Worm (Caenorhabditis elegans) whole organism, early embryonic: ENCODE data around the gene paqr-2.

ENCODE experiments used
- ama-1 ChIP-seq: fragments of 150-350 bp; optimal IDR thresholded peaks from 2 replicates; lab custom pipeline; 2014
- ceh-13 ChIP-seq: fragments of 200-800 bp; sonication (Bioruptor generic); optimal IDR thresholded peaks from 2 replicates; lab custom pipeline; 2018; ENCODE audit warnings: mild to moderate bottlenecking, missing genetic modification characterization, missing compliant biosample characterization
- tbx-11 ChIP-seq: fragments of 200-800 bp; sonication (Bioruptor generic); IDR thresholded peaks from 2 replicates; pipeline ENCODE4 v1.3.6; 2022; ENCODE audit warnings: missing genetic modification characterization, missing compliant biosample characterization

DNA sequence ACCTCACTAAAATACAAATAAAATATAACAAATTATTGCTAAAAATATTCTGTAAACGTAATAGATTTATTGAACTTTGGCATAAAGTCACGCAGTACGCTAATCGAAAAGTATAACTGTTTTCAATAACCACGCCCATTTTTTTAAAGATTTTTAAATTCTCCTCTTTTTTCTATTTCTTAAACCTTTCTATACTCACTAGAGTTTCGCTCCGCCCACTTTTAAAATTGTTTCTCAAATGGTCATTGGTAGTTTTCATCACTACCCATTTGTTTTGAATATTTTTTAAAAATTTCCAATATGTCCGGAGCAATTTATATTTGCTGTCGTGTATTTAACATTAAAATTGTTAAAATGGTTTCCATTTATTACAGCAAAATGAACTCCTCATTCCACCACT, 17.8 kb downstream of the paqr-2 start, which contains the start of gene Y32H12A.1:
- TF ChIP-seq tbx-11 (GFP tag; lab: Robert Waterston, UW) (no peak), ceh-13 (GFP tag; lab: Kevin White, UChicago) (no peak), ama-1 (lab: Kevin White, UChicago) (no peak)
